Worm (Caenorhabditis elegans) whole organism, early embryonic: ENCODE results near the gene rop-1.

Experiments
- B0310.2 ChIP-seq: sonication (generic microtip); optimal IDR thresholded peaks from 2 replicates; lab custom pipeline; 2016; ENCODE audit warnings: mild to moderate bottlenecking, missing genetic modification characterization, missing compliant biosample characterization
- F13C5.2 ChIP-seq: sonication (generic microtip); optimal IDR thresholded peaks from 2 replicates; lab custom pipeline; 2017; ENCODE audit warnings: mild to moderate bottlenecking, missing genetic modification characterization, inconsistent platforms, missing compliant biosample characterization
- aly-1 ChIP-seq: sonication (generic microtip); optimal IDR thresholded peaks from 2 replicates; lab custom pipeline; 2016; ENCODE audit warnings: missing genetic modification characterization, missing compliant biosample characterization
- ama-1 ChIP-seq: fragments of 150-350 bp; optimal IDR thresholded peaks from 2 replicates; lab custom pipeline; 2014
- ceh-13 ChIP-seq: fragments of 200-800 bp; sonication (Bioruptor generic); optimal IDR thresholded peaks from 2 replicates; lab custom pipeline; 2018; ENCODE audit warnings: mild to moderate bottlenecking, missing genetic modification characterization, missing compliant biosample characterization
- ceh-36 ChIP-seq: sonication (generic microtip); optimal IDR thresholded peaks from 2 replicates; lab custom pipeline; 2016; ENCODE audit warnings: missing genetic modification characterization, inconsistent platforms, missing compliant biosample characterization
- ets-7 ChIP-seq: sonication (generic microtip); optimal IDR thresholded peaks from 2 replicates; lab custom pipeline; 2016; ENCODE audit warnings: missing genotype, missing genetic modification characterization, missing compliant biosample characterization
- flt-1 ChIP-seq: fragments of 200-800 bp; sonication (Bioruptor generic); IDR thresholded peaks from 2 replicates; pipeline ENCODE4 v1.3.6; 2022; ENCODE audit warnings: missing genetic modification characterization, missing compliant biosample characterization
- hmbx-1 ChIP-seq: sonication (generic microtip); optimal IDR thresholded peaks from 2 replicates; lab custom pipeline; 2016; ENCODE audit warnings: mild to moderate bottlenecking, missing genetic modification characterization, missing compliant biosample characterization
- hmg-4 ChIP-seq: fragments of 200-800 bp; sonication (Bioruptor generic); optimal IDR thresholded peaks from 2 replicates; lab custom pipeline; 2018; ENCODE audit warnings: mild to moderate bottlenecking, missing genetic modification characterization, missing compliant biosample characterization
- hnd-1 ChIP-seq: sonication (generic microtip); optimal IDR thresholded peaks from 2 replicates; lab custom pipeline; 2016; ENCODE audit warnings: missing genetic modification characterization, missing compliant biosample characterization
- pes-1 ChIP-seq: fragments of 200-800 bp; sonication (Bioruptor generic); IDR thresholded peaks from 2 replicates; pipeline ENCODE4 v1.3.6; 2022; ENCODE audit warnings: missing genetic modification reagents, missing genetic modification characterization, missing compliant biosample characterization
- scrt-1 ChIP-seq: fragments of 200-800 bp; sonication (Bioruptor generic); IDR thresholded peaks from 2 replicates; pipeline ENCODE4 v1.3.6; 2022; ENCODE audit warnings: missing genetic modification characterization, missing compliant biosample characterization
- sea-1 ChIP-seq: fragments of 200-800 bp; sonication (Bioruptor generic); conservative IDR thresholded peaks from 2 replicates; pipeline ENCODE4 v1.3.6; 2022; ENCODE audit warnings: missing genetic modification characterization, missing compliant biosample characterization
- tbx-11 ChIP-seq: fragments of 200-800 bp; sonication (Bioruptor generic); IDR thresholded peaks from 2 replicates; pipeline ENCODE4 v1.3.6; 2022; ENCODE audit warnings: missing genetic modification characterization, missing compliant biosample characterization
- tbx-37 ChIP-seq: fragments of 200-800 bp; sonication (Bioruptor generic); conservative IDR thresholded peaks from 2 replicates; pipeline ENCODE4 v1.3.6; 2022; ENCODE audit warnings: missing genetic modification reagents, missing genetic modification characterization, missing compliant biosample characterization
- tra-4 ChIP-seq: sonication (generic microtip); optimal IDR thresholded peaks from 2 replicates; lab custom pipeline; 2017; ENCODE audit warnings: missing genetic modification characterization, missing compliant biosample characterization

The rop-1 gene

DNA sequence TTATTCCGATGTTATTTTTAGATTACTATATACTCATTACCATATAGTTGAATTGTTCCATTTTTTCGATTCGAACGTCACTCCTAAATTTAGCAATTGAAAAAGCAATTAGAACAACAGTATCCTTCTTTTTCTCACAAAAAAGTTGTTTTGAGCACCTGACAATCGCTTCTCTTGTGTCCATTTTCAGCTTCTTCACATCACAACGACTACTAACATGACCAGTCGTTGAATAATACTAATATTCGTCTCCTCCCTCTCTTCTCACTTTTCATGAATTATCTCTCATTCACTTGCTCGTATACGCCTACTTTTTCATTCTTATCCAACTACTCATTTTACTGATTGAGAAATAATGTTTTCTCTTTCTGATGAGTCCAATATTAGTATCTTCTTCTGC lies 38.1 kb downstream of the rop-1 start, which contains the start of gene ZK856.14:
ZK856.14 (plus strand) TSS at position 301 of the 400 bp plus-strand sequence.
- no peak for TF ChIP-seq tbx-37
- no peak for TF ChIP-seq ama-1 (lab: Kevin White, UChicago)
- TF ChIP-seq B0310.2 (tag; lab: Kevin White, UChicago), result no peak
- TF ChIP-seq ceh-36 (tag; lab: Kevin White, UChicago), result no peak
- TF ChIP-seq tbx-11, result no peak
- TF ChIP-seq ceh-13 (GFP tag; lab: Kevin White, UChicago), result no peak
- TF ChIP-seq scrt-1, result no peak
- no peak for TF ChIP-seq sea-1 (GFP tag; lab: Robert Waterston, UW)

DNA sequence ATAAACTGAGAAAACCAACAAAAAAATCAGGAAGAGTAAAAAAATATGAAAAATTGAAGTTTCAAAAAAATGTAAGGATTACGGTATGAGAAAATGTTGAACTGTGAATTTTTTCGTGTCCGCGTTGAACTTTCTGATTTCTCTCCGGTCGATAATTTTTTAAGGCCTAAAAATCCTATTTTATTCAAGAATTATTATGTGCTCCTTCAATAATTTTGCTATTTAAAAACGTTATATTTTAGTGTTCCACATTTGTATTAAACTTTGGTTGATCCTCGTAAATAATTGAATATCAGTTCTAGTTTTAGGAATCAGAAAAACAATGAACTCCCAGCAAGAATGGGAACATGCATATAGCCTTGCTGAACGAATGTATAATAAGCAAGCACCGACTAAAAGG lies 42.2 kb downstream of the rop-1 start, which contains the start of gene hpo-40:
hpo-40 (plus strand) TSS at position 301 of the 400 bp plus-strand sequence.
- TF ChIP-seq pes-1 (GFP tag; lab: Robert Waterston, UW) (no peak), ets-7 (tag; lab: Kevin White, UChicago) (no peak), F13C5.2 (no peak), hnd-1 (no peak), B0310.2 (tag; lab: Kevin White, UChicago) (no peak), hmg-4 (no peak), aly-1 (tag; lab: Kevin White, UChicago) (no peak), flt-1 (GFP tag; lab: Robert Waterston, UW) (no peak), tra-4 (no peak), tbx-11 (no peak), ama-1 (lab: Kevin White, UChicago) (no peak), ceh-13 (GFP tag; lab: Kevin White, UChicago) (no peak), sea-1 (GFP tag; lab: Robert Waterston, UW) (no peak), scrt-1 (no peak), ceh-36 (tag; lab: Kevin White, UChicago) (no peak), tbx-37 (no peak), hmbx-1 (tag; lab: Kevin White, UChicago) (no peak)

DNA sequence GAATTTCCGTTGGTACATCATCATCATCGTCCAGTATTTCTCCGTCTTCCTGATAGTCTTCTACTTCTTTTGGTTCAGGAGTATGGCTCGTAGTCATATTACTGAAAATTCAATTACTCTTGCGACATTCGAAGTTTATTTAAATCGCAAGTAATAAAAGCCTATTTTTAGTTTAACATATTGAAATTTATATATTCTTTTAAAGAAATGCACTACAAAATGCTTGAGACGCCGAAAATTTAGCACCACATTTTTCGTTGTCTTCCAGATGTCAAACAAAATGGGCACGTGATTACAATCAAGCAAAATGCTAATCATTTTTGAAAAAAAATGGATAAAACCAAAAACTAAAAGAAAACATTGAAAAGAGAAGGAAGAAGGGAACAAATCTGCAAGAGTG lies 42.8 kb downstream of the rop-1 start, which contains the start of gene zhit-3:
zhit-3 (minus strand) TSS at position 101 of the 400 bp plus-strand sequence.
- TF ChIP-seq hmbx-1 (tag; lab: Kevin White, UChicago), result no peak
- TF ChIP-seq tbx-11, result no peak
- TF ChIP-seq ama-1 (lab: Kevin White, UChicago), result no peak
- TF ChIP-seq B0310.2 (tag; lab: Kevin White, UChicago), result no peak
- no peak for TF ChIP-seq aly-1 (tag; lab: Kevin White, UChicago)

DNA sequence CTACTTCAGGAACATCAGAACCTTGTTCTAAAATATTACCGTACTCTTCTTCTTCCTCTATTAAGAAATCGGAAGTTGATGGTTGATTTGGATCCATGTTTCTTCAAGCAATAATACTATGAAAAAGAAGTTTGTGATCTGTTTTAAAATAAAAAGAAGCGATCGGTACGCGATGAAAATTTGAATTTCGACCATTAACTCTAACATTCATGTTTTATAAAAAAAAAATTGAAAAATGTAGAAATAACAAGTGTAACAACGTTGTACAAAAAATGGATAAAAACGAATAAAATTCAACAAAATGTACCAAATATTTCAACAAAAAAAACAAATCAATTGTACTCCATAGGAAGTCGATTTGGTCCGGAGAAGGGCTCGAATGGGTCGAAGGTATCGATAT lies 44.6 kb downstream of the rop-1 start, which contains the start of gene tftc-3:
tftc-3 (minus strand) TSS at position 101 of the 400 bp plus-strand sequence.
- no peak for TF ChIP-seq ets-7 (tag; lab: Kevin White, UChicago)
- no peak for TF ChIP-seq sea-1 (GFP tag; lab: Robert Waterston, UW)
- TF ChIP-seq ceh-13 (GFP tag; lab: Kevin White, UChicago), result no peak
- TF ChIP-seq flt-1 (GFP tag; lab: Robert Waterston, UW), result no peak
- TF ChIP-seq scrt-1, result no peak

DNA sequence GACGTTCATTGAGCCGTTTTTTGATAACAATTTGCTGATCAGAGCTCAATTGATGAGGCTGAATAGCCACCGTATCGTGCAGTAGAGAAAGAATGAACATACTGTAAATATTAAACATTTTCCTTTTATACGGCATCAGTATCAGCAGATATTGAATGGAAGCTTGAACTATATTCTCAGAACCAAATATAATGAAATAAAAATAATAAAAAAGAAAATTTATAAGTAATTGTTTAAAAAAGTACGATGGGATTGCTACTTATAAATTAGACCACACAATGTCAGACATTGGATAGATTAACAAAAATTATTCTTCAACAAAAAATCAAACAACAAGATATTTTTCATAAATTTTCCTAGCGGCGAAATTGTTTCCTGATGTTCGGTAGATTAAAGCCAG lies 48.4 kb downstream of the rop-1 start, which contains the start of gene rpc-25:
rpc-25 (minus strand) TSS at position 101 of the 400 bp plus-strand sequence.
- TF ChIP-seq hnd-1 (no peak), ceh-36 (tag; lab: Kevin White, UChicago) (no peak), pes-1 (GFP tag; lab: Robert Waterston, UW) (no peak)

DNA sequence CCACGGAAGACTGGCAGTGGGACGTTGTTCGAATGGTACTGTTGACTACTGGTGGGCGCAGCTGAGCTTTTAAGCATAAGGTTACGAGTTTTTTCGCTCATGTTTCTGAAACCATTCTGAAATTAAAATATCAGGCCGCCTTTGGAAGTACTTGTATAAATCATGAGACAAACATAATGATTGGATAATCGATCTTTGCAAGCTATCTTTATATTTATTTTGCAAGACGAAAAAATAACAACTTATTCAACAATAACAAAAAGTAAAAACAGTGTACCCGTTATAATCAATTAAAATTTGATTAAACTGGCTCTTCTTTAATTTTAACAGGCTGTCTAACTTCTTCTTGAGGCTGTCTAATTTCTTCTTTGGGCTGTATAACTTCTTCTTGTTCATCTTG lies 49.4 kb downstream of the rop-1 start, which contains the start of gene ZK856.16:
ZK856.16 (minus strand) TSS at position 101 of the 400 bp plus-strand sequence.
- no peak for TF ChIP-seq ceh-36 (tag; lab: Kevin White, UChicago)
- TF ChIP-seq ama-1 (lab: Kevin White, UChicago), result no peak
- no peak for TF ChIP-seq hmg-4
- TF ChIP-seq flt-1 (GFP tag; lab: Robert Waterston, UW), result no peak
- no peak for TF ChIP-seq hnd-1
- no peak for TF ChIP-seq ets-7 (tag; lab: Kevin White, UChicago)
- TF ChIP-seq sea-1 (GFP tag; lab: Robert Waterston, UW), result no peak
- TF ChIP-seq F13C5.2, result no peak
- TF ChIP-seq pes-1 (GFP tag; lab: Robert Waterston, UW), result no peak
- no peak for TF ChIP-seq tbx-37

DNA sequence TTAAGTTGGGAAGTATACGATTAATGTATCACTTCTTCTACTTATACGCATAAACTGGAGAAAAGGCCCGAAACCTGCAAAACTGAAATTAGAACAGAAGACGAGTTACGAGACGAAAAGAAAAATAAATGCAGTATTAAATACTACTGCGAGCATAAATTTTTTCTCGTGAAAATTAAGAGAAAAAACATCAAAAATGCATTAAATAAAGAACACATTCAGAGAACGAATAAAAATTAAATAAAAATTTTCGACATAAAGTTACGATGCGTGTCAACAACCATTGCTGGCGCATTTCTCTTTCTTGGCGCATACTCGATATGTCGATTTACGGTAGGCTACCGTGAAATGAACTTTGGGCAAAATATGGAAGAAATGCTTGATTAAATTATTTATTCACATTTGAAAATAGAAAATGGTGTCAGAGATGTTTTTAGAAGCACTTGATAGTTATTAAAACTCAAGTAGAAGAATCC lies 50.0 kb downstream of the rop-1 start, which contains the start of the genes ZK856.19 and ZK856.11:
ZK856.19 (minus strand) TSS at position 51 of the 476 bp plus-strand sequence.
ZK856.11 (minus strand) TSS at position 76 of the 476 bp plus-strand sequence.
- no peak for TF ChIP-seq sea-1 (GFP tag; lab: Robert Waterston, UW)
- no peak for TF ChIP-seq ceh-36 (tag; lab: Kevin White, UChicago)
- TF ChIP-seq tra-4, result no peak

DNA sequence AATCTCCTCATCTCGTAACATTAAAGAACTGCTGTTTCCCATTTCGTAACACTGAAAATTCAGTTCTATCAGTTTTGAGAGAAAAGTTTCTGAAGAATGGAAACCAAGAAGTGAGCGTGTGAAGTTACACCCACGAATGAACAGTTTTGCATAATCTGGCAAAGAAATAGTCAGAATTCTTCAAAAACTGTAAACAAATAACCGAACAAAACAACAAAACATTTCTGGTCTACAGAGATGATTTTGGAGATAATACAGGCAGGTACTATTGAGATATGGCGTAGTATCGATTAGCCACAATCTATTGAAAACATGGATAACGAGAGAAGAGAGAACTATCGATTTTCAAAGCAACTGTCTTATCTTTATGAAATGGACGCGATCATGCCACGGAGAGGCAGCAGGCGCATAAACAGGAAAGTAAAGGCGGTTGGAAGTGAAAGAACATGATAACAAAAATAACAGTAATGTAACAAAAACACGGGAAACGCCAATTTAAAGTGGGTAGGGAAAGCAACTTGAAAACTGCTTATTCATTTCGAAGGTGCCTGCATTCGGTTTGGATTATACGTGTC lies 51.3 kb downstream of the rop-1 start, which contains the start of gene chpf-1:
chpf-1 (minus strand) TSS at position 51 of the 575 bp plus-strand sequence.
- TF ChIP-seq hnd-1 (no peak), hmg-4 (no peak), B0310.2 (tag; lab: Kevin White, UChicago) (no peak)
